Fruit fly (Drosophila melanogaster): ENCODE measurements around the gene Odj.

The Odj gene

DNA sequence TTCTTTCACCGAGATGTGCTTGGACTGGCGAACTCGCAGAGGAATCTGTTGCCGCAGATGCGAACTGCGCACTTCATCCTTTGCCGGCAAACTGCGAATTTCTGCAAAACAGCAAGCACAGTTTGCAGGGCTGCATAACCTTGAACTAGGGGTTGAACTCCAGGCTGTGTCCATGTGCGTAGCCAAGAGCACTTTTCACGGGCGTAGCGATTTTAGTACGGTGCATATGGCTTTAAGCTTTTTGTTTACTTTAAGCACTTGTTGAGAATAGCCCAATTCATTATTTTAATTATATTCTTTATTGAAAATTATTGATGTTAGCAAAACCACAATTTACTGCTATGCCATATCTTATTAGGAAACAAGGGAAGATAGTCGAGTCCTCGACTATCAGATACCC is 7.8 kb downstream of the Odj start, which contains the start of gene CG17803 (continued):
- TF ChIP-seq CG34376 (GFP tag; optimal IDR thresholded peaks at IDR 0.05): no peak
- TF ChIP-seq prd (optimal IDR thresholded peaks at IDR 0.05): no peak
- TF ChIP-seq prd (GFP tag; IDR thresholded peaks at IDR 0.05): no peak
- no peak for TF ChIP-seq CG1647 (GFP tag; optimal IDR thresholded peaks at IDR 0.05)
- TF ChIP-seq E2f2 (GFP tag; IDR thresholded peaks at IDR 0.05): no peak
- TF ChIP-seq Elba2 (GFP tag; optimal IDR thresholded peaks at IDR 0.05): no peak
- TF ChIP-seq tll (GFP tag; optimal IDR thresholded peaks at IDR 0.05): no peak
- no peak for TF ChIP-seq ci (GFP tag; IDR thresholded peaks at IDR 0.05)
- no peak for TF ChIP-seq MESR4 (GFP tag; optimal IDR thresholded peaks at IDR 0.05)
- no peak for TF ChIP-seq run (tag; optimal IDR thresholded peaks at IDR 0.05)
- no peak for TF ChIP-seq salm (tag; optimal IDR thresholded peaks at IDR 0.05)
- no peak for TF ChIP-seq emc (GFP tag; optimal IDR thresholded peaks at IDR 0.05)
- no peak for TF ChIP-seq CG32767 (GFP tag; IDR thresholded peaks at IDR 0.05)
- TF ChIP-seq dimm (GFP tag; IDR thresholded peaks at IDR 0.05): no peak
- TF ChIP-seq gt (GFP tag; IDR thresholded peaks at IDR 0.05): no peak
- no peak for TF ChIP-seq BtbVII (GFP tag; optimal IDR thresholded peaks at IDR 0.05)
- TF ChIP-seq Ada2b (GFP tag; IDR thresholded peaks at IDR 0.05): 0 out of 2 replicates have a peak, but pooled peaks have one; percentile 8
- TF ChIP-seq usp (GFP tag; optimal IDR thresholded peaks at IDR 0.05): no peak
- TF ChIP-seq CG2678 (tag; optimal IDR thresholded peaks at IDR 0.05): no peak
- no peak for TF ChIP-seq Neu2 (GFP tag; optimal IDR thresholded peaks at IDR 0.05; ENCODE audit: borderline replicate concordance)
- TF ChIP-seq Xrp1 (GFP tag; IDR thresholded peaks at IDR 0.05): no peak
- no peak for TF ChIP-seq ATbp (GFP tag; optimal IDR thresholded peaks at IDR 0.05)
- TF ChIP-seq jumu (GFP tag; optimal IDR thresholded peaks at IDR 0.05): no peak
- no peak for TF ChIP-seq Fer3 (tag; optimal IDR thresholded peaks at IDR 0.05)
- TF ChIP-seq CHES-1-like (GFP tag; optimal IDR thresholded peaks at IDR 0.05): no peak
- no peak for TF ChIP-seq kah (GFP tag; optimal IDR thresholded peaks at IDR 0.05)
- no peak for TF ChIP-seq Ets97D (GFP tag; optimal IDR thresholded peaks at IDR 0.05)
- no peak for TF ChIP-seq maf-S (GFP tag; optimal IDR thresholded peaks at IDR 0.05)
- TF ChIP-seq ftz-f1 (GFP tag; optimal IDR thresholded peaks at IDR 0.05): peak; percentile 20
- no peak for TF ChIP-seq tna (GFP tag; IDR thresholded peaks at IDR 0.05; ENCODE audit: partially characterized antibody)
- TF ChIP-seq CG16779 (GFP tag; IDR thresholded peaks at IDR 0.05): no peak
- TF ChIP-seq D19B (GFP tag; optimal IDR thresholded peaks at IDR 0.05): peak; percentile 18
- TF ChIP-seq CG10321 (GFP tag; IDR thresholded peaks at IDR 0.05): no peak
- no peak for TF ChIP-seq CG7928 (GFP tag; optimal IDR thresholded peaks at IDR 0.05)
- TF ChIP-seq Antp (GFP tag; optimal IDR thresholded peaks at IDR 0.05): no peak
- no peak for TF ChIP-seq CG7786 (GFP tag; optimal IDR thresholded peaks at IDR 0.05)
- no peak for TF ChIP-seq CG6175 (GFP tag; IDR thresholded peaks at IDR 0.05)
- TF ChIP-seq sima (GFP tag; optimal IDR thresholded peaks at IDR 0.05): no peak
- TF ChIP-seq unc-4 (GFP tag; IDR thresholded peaks at IDR 0.05; ENCODE audit: partially characterized antibody): no peak
- TF ChIP-seq Lpt (GFP tag; optimal IDR thresholded peaks at IDR 0.05): no peak
- no peak for TF ChIP-seq Usf (GFP tag; optimal IDR thresholded peaks at IDR 0.05)
- TF ChIP-seq CG12391 (tag; optimal IDR thresholded peaks at IDR 0.05): no peak
- no peak for TF ChIP-seq grn (GFP tag; optimal IDR thresholded peaks at IDR 0.05)
- no peak for TF ChIP-seq CG14710 (tag; optimal IDR thresholded peaks at IDR 0.05)
- TF ChIP-seq fd96Cb (tag; optimal IDR thresholded peaks at IDR 0.05): no peak
- TF ChIP-seq slou (GFP tag; optimal IDR thresholded peaks at IDR 0.05): no peak
- no peak for TF ChIP-seq hth (optimal IDR thresholded peaks at IDR 0.05)
- TF ChIP-seq Drgx (GFP tag; IDR thresholded peaks at IDR 0.05): no peak
- TF ChIP-seq zf30C (GFP tag; optimal IDR thresholded peaks at IDR 0.05): no peak
- TF ChIP-seq CG11723 (GFP tag; optimal IDR thresholded peaks at IDR 0.05): no peak
- TF ChIP-seq Jarid2 (GFP tag; optimal IDR thresholded peaks at IDR 0.05): no peak
- TF ChIP-seq sqz (GFP tag; optimal IDR thresholded peaks at IDR 0.05): no peak
- no peak for TF ChIP-seq sug (tag; optimal IDR thresholded peaks at IDR 0.05)
